ENCODE assay signal across 2 fruit fly cellular contexts in the genomic region with DNA sequence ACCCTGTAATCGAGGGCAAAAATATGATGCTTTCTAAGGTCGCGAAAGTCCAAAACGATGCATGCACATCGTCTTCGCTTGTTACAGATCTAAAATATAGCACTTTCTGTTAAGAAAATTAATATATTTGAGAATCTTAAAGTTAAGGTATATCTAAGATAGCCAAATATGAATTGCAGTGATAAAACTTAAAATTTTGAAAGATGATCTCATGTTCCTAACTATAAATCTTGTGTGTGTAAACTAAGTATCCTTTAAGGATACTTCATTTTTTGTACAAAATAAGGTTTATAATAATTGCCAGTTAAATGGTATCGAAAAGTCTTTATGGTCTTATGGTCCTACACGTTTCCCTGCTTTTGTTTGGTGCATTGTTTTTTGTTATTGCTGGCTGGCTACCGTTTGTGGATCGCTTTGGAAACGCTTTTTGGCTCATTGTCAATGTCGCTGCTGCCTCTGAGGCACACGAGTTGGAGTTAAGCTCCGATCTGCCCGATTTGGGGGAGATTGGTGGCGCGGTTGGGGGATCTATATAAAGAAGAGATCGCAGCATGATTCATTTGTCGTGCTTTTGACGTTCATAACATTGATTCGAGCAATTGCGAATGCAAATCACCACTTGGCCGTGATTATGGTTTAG.
A peak's percentile ranks its signal among the peaks of the same experiment; 100 is the strongest.
TF ChIP-seq lines count a peak whose summit lies in the region.

No protein-coding gene starts in this region.

TF ChIP-seq in whole organism, embryonic, 481 proteins besides CTCF, POLR2A, EP300 and RAD21 (continued from another document):
- TF ChIP-seq Asciz (GFP tag; optimal IDR thresholded peaks at IDR 0.05; lab: Kevin White, UChicago) (peak; percentile 7), CG30403 (GFP tag; optimal IDR thresholded peaks at IDR 0.05; lab: Kevin White, UChicago) (peak; percentile 11), CG17359 (tag; optimal IDR thresholded peaks at IDR 0.05; lab: Kevin White, UChicago) (no peak), CG10274 (GFP tag; optimal IDR thresholded peaks at IDR 0.05; lab: Kevin White, UChicago) (no peak), bsh (GFP tag; optimal IDR thresholded peaks at IDR 0.05; lab: Kevin White, UChicago) (peak; percentile 12 to 20), CG17361 (GFP tag; IDR thresholded peaks at IDR 0.05; lab: Robert Waterston, UW) (0 out of 3 replicates have a peak, but pooled peaks have one; percentile 52), run (tag; optimal IDR thresholded peaks at IDR 0.05; lab: Kevin White, UChicago) (no peak), lov (optimal IDR thresholded peaks at IDR 0.05; lab: Kevin White, UChicago) (no peak), lov (GFP tag; IDR thresholded peaks at IDR 0.05; lab: Robert Waterston, UW) (0 out of 3 replicates have a peak, but pooled peaks have one; percentile 12), fd96Cb (tag; optimal IDR thresholded peaks at IDR 0.05; lab: Kevin White, UChicago) (peak; percentile 20), CG3065 (GFP tag; optimal IDR thresholded peaks at IDR 0.05; lab: Kevin White, UChicago) (no peak), CG1602 (GFP tag; optimal IDR thresholded peaks at IDR 0.05; lab: Kevin White, UChicago) (no peak), CG4854 (GFP tag; optimal IDR thresholded peaks at IDR 0.05; lab: Kevin White, UChicago) (no peak), Xrp1 (GFP tag; IDR thresholded peaks at IDR 0.05; lab: Robert Waterston, UW) (0 out of 2 replicates have a peak, but pooled peaks have one; percentile 5), Mad (GFP tag; optimal IDR thresholded peaks at IDR 0.05; lab: Kevin White, UChicago) (no peak), Ets65A (GFP tag; lab: Kevin White, UChicago) (peak; percentile 64), CG6683 (GFP tag; optimal IDR thresholded peaks at IDR 0.05; lab: Kevin White, UChicago) (no peak), nom (GFP tag; optimal IDR thresholded peaks at IDR 0.05; lab: Kevin White, UChicago) (no peak), CG31441 (GFP tag; IDR thresholded peaks at IDR 0.05; lab: Robert Waterston, UW) (peak; percentile 18; the same call in 1 of the 2 replicates), dmrt99B (tag; optimal IDR thresholded peaks at IDR 0.05; lab: Kevin White, UChicago) (peak; percentile 52), CG1529 (GFP tag; optimal IDR thresholded peaks at IDR 0.05; lab: Kevin White, UChicago) (peak; percentile 6), sr (GFP tag; IDR thresholded peaks at IDR 0.05; lab: Robert Waterston, UW) (no peak), oc (tag; optimal IDR thresholded peaks at IDR 0.05; lab: Kevin White, UChicago) (peak; percentile 55), CG14710 (tag; optimal IDR thresholded peaks at IDR 0.05; lab: Kevin White, UChicago) (peak; percentile 15), CG3407 (GFP tag; optimal IDR thresholded peaks at IDR 0.05; lab: Kevin White, UChicago) (no peak), CG8924 (tag; optimal IDR thresholded peaks at IDR 0.05; lab: Kevin White, UChicago) (peak; percentile 3), CG13287 (GFP tag; IDR thresholded peaks at IDR 0.05; lab: Robert Waterston, UW; ENCODE audit: partially characterized antibody) (no peak), CG13624 (GFP tag; optimal IDR thresholded peaks at IDR 0.05; lab: Kevin White, UChicago) (no peak), luna (GFP tag; optimal IDR thresholded peaks at IDR 0.05; lab: Kevin White, UChicago) (no peak), eve (GFP tag; optimal IDR thresholded peaks at IDR 0.05; lab: Kevin White, UChicago) (peak in 1 of 2 experiments; percentile 3), lola (GFP tag; optimal IDR thresholded peaks at IDR 0.05; lab: Kevin White, UChicago) (peak in 1 of 3 experiments; percentile 50), esg (GFP tag; conservative IDR thresholded peaks at IDR 0.05; lab: Robert Waterston, UW) (no peak), Blimp-1 (GFP tag; optimal IDR thresholded peaks at IDR 0.05; lab: Kevin White, UChicago) (peak; percentile 29), Oli (tag; optimal IDR thresholded peaks at IDR 0.05; lab: Kevin White, UChicago) (peak; percentile 18), Eip74EF (GFP tag; optimal IDR thresholded peaks at IDR 0.05; lab: Kevin White, UChicago) (peak in 1 of 2 experiments; percentile 0), Hr51 (GFP tag; optimal IDR thresholded peaks at IDR 0.05; lab: Kevin White, UChicago) (peak in 1 of 2 experiments; percentile 17), ftz-f1 (GFP tag; optimal IDR thresholded peaks at IDR 0.05; lab: Kevin White, UChicago) (no peak), Sox100B (GFP tag; optimal IDR thresholded peaks at IDR 0.05; lab: Kevin White, UChicago) (peak; percentile 5), sens (GFP tag; lab: Kevin White, UChicago) (peak; percentile 76), CG8388 (GFP tag; optimal IDR thresholded peaks at IDR 0.05; lab: Kevin White, UChicago) (peak; percentile 24), CG6689 (GFP tag; IDR thresholded peaks at IDR 0.05; lab: Robert Waterston, UW) (0 out of 2 replicates have a peak, but pooled peaks have one; percentile 10)

TF ChIP-seq in whole organism, prepupa, 60 proteins besides CTCF, POLR2A, EP300 and RAD21 (continued from another document):
- peak; percentile 69 for TF ChIP-seq acj6 (GFP tag; optimal IDR thresholded peaks at IDR 0.05; lab: Kevin White, UChicago)
- no peak for TF ChIP-seq dsx (GFP tag; optimal IDR thresholded peaks at IDR 0.05; lab: Kevin White, UChicago; ENCODE audit: poor library complexity, severe bottlenecking)
- TF ChIP-seq Sox102F (GFP tag; optimal IDR thresholded peaks at IDR 0.05; lab: Kevin White, UChicago) = peak; percentile 63
- TF ChIP-seq CG10631 (GFP tag; optimal IDR thresholded peaks at IDR 0.05; lab: Kevin White, UChicago) = peak; percentile 64
- no peak for TF ChIP-seq CG1621 (tag; optimal IDR thresholded peaks at IDR 0.05; lab: Kevin White, UChicago)
- 0 out of 2 replicates have a peak, but pooled peaks have one; percentile 1 for TF ChIP-seq CG15336 (GFP tag; IDR thresholded peaks at IDR 0.05; lab: Robert Waterston, UW)
- TF ChIP-seq lz (GFP tag; optimal IDR thresholded peaks at IDR 0.05; lab: Kevin White, UChicago) = peak; percentile 69
- no peak for TF ChIP-seq Lpt (GFP tag; optimal IDR thresholded peaks at IDR 0.05; lab: Kevin White, UChicago)
- peak; percentile 39 to 49 for TF ChIP-seq ss (GFP tag; optimal IDR thresholded peaks at IDR 0.05; lab: Kevin White, UChicago)
- peak; percentile 51 for TF ChIP-seq Ets96B (tag; optimal IDR thresholded peaks at IDR 0.05; lab: Kevin White, UChicago)
- no peak for TF ChIP-seq CG6854 (GFP tag; optimal IDR thresholded peaks at IDR 0.05; lab: Kevin White, UChicago)
- TF ChIP-seq Sox14 (GFP tag; optimal IDR thresholded peaks at IDR 0.05; lab: Kevin White, UChicago) = peak; percentile 62
- TF ChIP-seq fkh (GFP tag; optimal IDR thresholded peaks at IDR 0.05; lab: Kevin White, UChicago) = no peak
- TF ChIP-seq topi (GFP tag; optimal IDR thresholded peaks at IDR 0.05; lab: Kevin White, UChicago) = peak; percentile 80
- TF ChIP-seq Sox15 (GFP tag; optimal IDR thresholded peaks at IDR 0.05; lab: Kevin White, UChicago) = peak; percentile 34
- peak; percentile 74 for TF ChIP-seq CG31627 (GFP tag; optimal IDR thresholded peaks at IDR 0.05; lab: Kevin White, UChicago)
- TF ChIP-seq Hr39 (GFP tag; optimal IDR thresholded peaks at IDR 0.05; lab: Kevin White, UChicago) = peak; percentile 68
- no peak for TF ChIP-seq Eip93F (GFP tag; optimal IDR thresholded peaks at IDR 0.05; lab: Kevin White, UChicago)
- TF ChIP-seq Eip75B (GFP tag; optimal IDR thresholded peaks at IDR 0.05; lab: Kevin White, UChicago) = peak; percentile 64
- TF ChIP-seq CG34406 (GFP tag; optimal IDR thresholded peaks at IDR 0.05; lab: Kevin White, UChicago) = peak; percentile 58
- no peak for TF ChIP-seq fd85E (GFP tag; optimal IDR thresholded peaks at IDR 0.05; lab: Kevin White, UChicago)
- peak; percentile 56 for TF ChIP-seq CG3032 (tag; optimal IDR thresholded peaks at IDR 0.05; lab: Kevin White, UChicago)
- TF ChIP-seq eg (GFP tag; IDR thresholded peaks at IDR 0.05; lab: Robert Waterston, UW) = no peak; the same call in 2 of the 3 replicates
- TF ChIP-seq spab (GFP tag; optimal IDR thresholded peaks at IDR 0.05; lab: Kevin White, UChicago) = peak; percentile 43
- TF ChIP-seq CG3919 (GFP tag; optimal IDR thresholded peaks at IDR 0.05; lab: Kevin White, UChicago) = peak; percentile 60
- peak; percentile 34 for TF ChIP-seq CG11762 (GFP tag; optimal IDR thresholded peaks at IDR 0.05; lab: Kevin White, UChicago; ENCODE audit: insufficient read depth)
- no peak for TF ChIP-seq CG16779 (tag; optimal IDR thresholded peaks at IDR 0.05; lab: Kevin White, UChicago)
- peak; percentile 28 for TF ChIP-seq Hr4 (GFP tag; optimal IDR thresholded peaks at IDR 0.05; lab: Kevin White, UChicago)
- no peak for TF ChIP-seq CG7368 (GFP tag; optimal IDR thresholded peaks at IDR 0.05; lab: Kevin White, UChicago)
- no peak for TF ChIP-seq CG6163 (GFP tag; IDR thresholded peaks at IDR 0.05; lab: Robert Waterston, UW)
- no peak for TF ChIP-seq CG11294 (GFP tag; IDR thresholded peaks at IDR 0.05; lab: Robert Waterston, UW)
- peak; percentile 59 for TF ChIP-seq fd59A (GFP tag; optimal IDR thresholded peaks at IDR 0.05; lab: Kevin White, UChicago)
- TF ChIP-seq Met (GFP tag; optimal IDR thresholded peaks at IDR 0.05; lab: Kevin White, UChicago) = peak; percentile 83
- peak; percentile 87 for TF ChIP-seq svp (GFP tag; lab: Kevin White, UChicago)
- TF ChIP-seq Blimp-1 (GFP tag; optimal IDR thresholded peaks at IDR 0.05; lab: Kevin White, UChicago) = peak; percentile 18
- TF ChIP-seq CG10669 (GFP tag; optimal IDR thresholded peaks at IDR 0.05; lab: Kevin White, UChicago) = peak; percentile 47
- no peak for TF ChIP-seq CG11902 (GFP tag; optimal IDR thresholded peaks at IDR 0.05; lab: Kevin White, UChicago)
- peak; percentile 40 for TF ChIP-seq Ets21C (GFP tag; optimal IDR thresholded peaks at IDR 0.05; lab: Kevin White, UChicago)
- peak; percentile 93 for TF ChIP-seq Eip78C (GFP tag; lab: Kevin White, UChicago)
